Fruit fly (Drosophila melanogaster) whole organism, wandering third instar larva: ENCODE data around the gene Cyp9f3.

Experiments used
- CG32264 ChIP-seq: fragments of 200-800 bp; sonication (Bioruptor generic); optimal IDR thresholded peaks from 2 replicates; lab custom pipeline; 2016; ENCODE audit warnings: missing biosample characterization, missing genetic modification characterization
- Dif ChIP-seq: fragments of 200-275, 200-300 bp; sonication (Bioruptor generic); optimal IDR thresholded peaks from 2 replicates; lab custom pipeline; 2018; ENCODE audit warnings: missing biosample characterization, missing genetic modification characterization; ENCODE audit not compliant: partially characterized antibody
- Myc ChIP-seq: fragments of >200 bp; optimal IDR thresholded peaks from 2 replicates; lab custom pipeline; 2017
- N ChIP-seq: fragments of >200 bp; optimal IDR thresholded peaks from 2 replicates; lab custom pipeline; 2018; ENCODE audit warnings: missing biosample characterization, missing external identifiers, missing genetic modification characterization
- OdsH ChIP-seq: fragments of 200-800 bp; sonication (Bioruptor generic); optimal IDR thresholded peaks from 2 replicates; lab custom pipeline; 2016; ENCODE audit warnings: missing biosample characterization, mild to moderate bottlenecking, missing genetic modification characterization
- dsf ChIP-seq: sonication (Bioruptor generic); optimal IDR thresholded peaks from 2 replicates; lab custom pipeline; 2016; ENCODE audit warnings: missing biosample characterization, missing genetic modification characterization, borderline replicate concordance
- fru ChIP-seq: fragments of 200-800 bp; sonication (Bioruptor generic); optimal IDR thresholded peaks from 3 replicates; lab custom pipeline; 2016; ENCODE audit warnings: missing biosample characterization, mild to moderate bottlenecking, missing genetic modification characterization
- h ChIP-seq: fragments of 200-800 bp; sonication (Bioruptor generic); optimal IDR thresholded peaks from 3 replicates; lab custom pipeline; 2016; ENCODE audit warnings: missing biosample characterization, mild to moderate bottlenecking, missing genetic modification characterization
- jim ChIP-seq: fragments of 175-275, 200-325 bp; sonication (Bioruptor generic); optimal IDR thresholded peaks from 2 replicates; lab custom pipeline; 2016; ENCODE audit warnings: missing biosample characterization, mild to moderate bottlenecking, missing genetic modification characterization
- pan ChIP-seq: fragments of >200 bp; optimal IDR thresholded peaks from 2 replicates; lab custom pipeline; 2017
- psq ChIP-seq: fragments of 200-800 bp; sonication (Bioruptor generic); optimal IDR thresholded peaks from 3 replicates; lab custom pipeline; 2017; ENCODE audit warnings: missing biosample characterization, mild to moderate bottlenecking, missing genetic modification characterization, moderate library complexity
- rgr ChIP-seq: fragments of 200-800 bp; sonication (Bioruptor generic); optimal IDR thresholded peaks from 3 replicates; lab custom pipeline; 2016; ENCODE audit warnings: missing biosample characterization, mild to moderate bottlenecking, missing genetic modification characterization
- tai ChIP-seq: sonication (Bioruptor generic); optimal IDR thresholded peaks from 2 replicates; lab custom pipeline; 2016; ENCODE audit warnings: missing biosample characterization, missing genetic modification characterization

- TF ChIP-seq psq (GFP tag; lab: Kevin White, UChicago) (no peak), jim (GFP tag; lab: Kevin White, UChicago) (no peak), Myc (no peak), pan (lab: Kevin White, UChicago) (no peak), h (no peak), CG32264 (GFP tag; lab: Kevin White, UChicago) (no peak), rgr (no peak), fru (GFP tag; lab: Kevin White, UChicago) (no peak), N (GFP tag; lab: Kevin White, UChicago) (no peak), tai (GFP tag; lab: Kevin White, UChicago) (no peak), OdsH (GFP tag; lab: Kevin White, UChicago) (no peak), Dif (GFP tag; lab: Kevin White, UChicago) (no peak), dsf (GFP tag; lab: Kevin White, UChicago) (no peak)
These were observed 17.5 kb downstream of the Cyp9f3 start for dm6 chr3R:12381130-12381700.
